Worm (Caenorhabditis elegans) whole organism, L1 larva: ENCODE data around the gene F13D12.5.

Experiments
- C34B4.2 ChIP-seq: sonication (generic microtip); optimal IDR thresholded peaks from 2 replicates; lab custom pipeline; 2017; ENCODE audit warnings: mild to moderate bottlenecking, missing genetic modification characterization, missing compliant biosample characterization
- aha-1 ChIP-seq: fragments of 150-350 bp; optimal IDR thresholded peaks from 2 replicates; lab custom pipeline; 2014; ENCODE audit warnings: missing biosample characterization, missing genetic modification characterization
- blmp-1 ChIP-seq: fragments of 150-350 bp; optimal IDR thresholded peaks from 2 replicates; lab custom pipeline; 2014; ENCODE audit warnings: missing biosample characterization, missing genetic modification characterization
- ceh-8 ChIP-seq: fragments of 200-800 bp; sonication (Bioruptor generic); optimal IDR thresholded peaks from 2 replicates; lab custom pipeline; 2018; ENCODE audit warnings: mild to moderate bottlenecking, missing genetic modification characterization, moderate library complexity, missing compliant biosample characterization
- ces-1 ChIP-seq: fragments of 150-350 bp; optimal IDR thresholded peaks from 2 replicates; lab custom pipeline; 2014; ENCODE audit warnings: missing biosample characterization, missing genetic modification reagents, missing genetic modification characterization
- dpl-1 ChIP-seq, 3 experiments: fragments of 150-350 bp in 2 of 3; sonication (generic microtip) in 1 of 3; optimal IDR thresholded peaks; 2 replicates each; lab custom pipeline; 2014 to 2017; ENCODE audit warnings: missing biosample characterization in 3 of 3, missing genetic modification characterization in 3 of 3, missing genetic modification reagents in 3 of 3
- efl-1 ChIP-seq, 4 experiments: fragments of 150-350 bp; optimal IDR thresholded peaks in 3 of 4; peaks in 1 of 4; 1 replicate in 1 of 4; 2 replicates in 3 of 4; lab custom pipeline; 2014; ENCODE audit warnings: missing biosample characterization in 2 of 4, missing genetic modification characterization in 2 of 4, missing genetic modification reagents in 2 of 4
- ets-5 ChIP-seq: fragments of 200-800 bp; sonication (Bioruptor generic); IDR thresholded peaks from 2 replicates; pipeline ENCODE4 v1.3.6; 2022; ENCODE audit warnings: missing genetic modification characterization, missing compliant biosample characterization
- fkh-8 ChIP-seq: sonication (generic microtip); optimal IDR thresholded peaks from 2 replicates; lab custom pipeline; 2016; ENCODE audit warnings: mild to moderate bottlenecking, missing genetic modification characterization, missing compliant biosample characterization
- fos-1 ChIP-seq: fragments of 150-350 bp; optimal IDR thresholded peaks from 2 replicates; lab custom pipeline; 2014; ENCODE audit warnings: missing biosample characterization, missing genetic modification characterization
- grh-1 ChIP-seq: fragments of 200-800 bp; sonication (Bioruptor generic); IDR thresholded peaks from 2 replicates; pipeline ENCODE4 v1.3.6; 2022; ENCODE audit warnings: missing genetic modification reagents, missing genetic modification characterization, missing compliant biosample characterization
- hpl-2 ChIP-seq: fragments of 150-350 bp; optimal IDR thresholded peaks from 2 replicates; lab custom pipeline; 2014; ENCODE audit warnings: missing biosample characterization, missing genetic modification reagents, missing genetic modification characterization
- irx-1 ChIP-seq: sonication (generic microtip); optimal IDR thresholded peaks from 2 replicates; lab custom pipeline; 2016; ENCODE audit warnings: missing genetic modification characterization, missing compliant biosample characterization
- isw-1 ChIP-seq: fragments of 200-800 bp; sonication (Bioruptor generic); IDR thresholded peaks from 2 replicates; pipeline ENCODE4 v1.3.6; 2022; ENCODE audit warnings: missing genetic modification characterization, missing compliant biosample characterization
- lin-13 ChIP-seq: fragments of 150-350 bp; optimal IDR thresholded peaks from 2 replicates; lab custom pipeline; 2014; ENCODE audit warnings: missing biosample characterization, missing genetic modification reagents, missing genetic modification characterization
- lin-14 ChIP-seq: fragments of 200-800 bp; sonication (Bioruptor generic); optimal IDR thresholded peaks from 2 replicates; lab custom pipeline; 2018; ENCODE audit warnings: mild to moderate bottlenecking, missing genetic modification characterization, moderate library complexity, missing compliant biosample characterization
- lin-15B ChIP-seq: fragments of 150-350 bp; sonication (generic microtip); optimal IDR thresholded peaks from 3 replicates; lab custom pipeline; 2014; ENCODE audit warnings: missing biosample characterization, missing genetic modification characterization
- lin-39 ChIP-seq: fragments of 150-350 bp; optimal IDR thresholded peaks from 2 replicates; lab custom pipeline; 2014; ENCODE audit warnings: missing biosample characterization, missing genetic modification reagents, missing genetic modification characterization
- lir-3 ChIP-seq: sonication (generic microtip); optimal IDR thresholded peaks from 2 replicates; lab custom pipeline; 2016; ENCODE audit warnings: mild to moderate bottlenecking, missing genetic modification characterization, moderate library complexity, missing compliant biosample characterization; ENCODE audit not compliant: poor library complexity
- lsy-2 ChIP-seq, 2 experiments: fragments of 150-350 bp; optimal IDR thresholded peaks; 2 replicates each; lab custom pipeline; 2014; ENCODE audit warnings: missing biosample characterization in 2 of 2, missing genetic modification characterization in 2 of 2
- mab-9 ChIP-seq: fragments of 200-800 bp; sonication (Bioruptor generic); IDR thresholded peaks from 2 replicates; pipeline ENCODE4 v1.3.6; 2022; ENCODE audit warnings: missing genetic modification reagents, missing genetic modification characterization, missing compliant biosample characterization
- mdl-1 ChIP-seq, 2 experiments: fragments of 150-350 bp; optimal IDR thresholded peaks; 2 replicates each; lab custom pipeline; 2014 to 2017; ENCODE audit warnings: missing biosample characterization in 2 of 2, missing genetic modification characterization in 2 of 2, inconsistent platforms in 1 of 2
- mep-1 ChIP-seq: fragments of 150-350 bp; optimal IDR thresholded peaks from 2 replicates; lab custom pipeline; 2014; ENCODE audit warnings: missing biosample characterization, missing genetic modification characterization
- nhr-19 ChIP-seq: fragments of 200-800 bp; sonication (Bioruptor generic); conservative IDR thresholded peaks from 2 replicates; pipeline ENCODE4 v1.3.6; 2022; ENCODE audit warnings: missing genetic modification characterization, missing compliant biosample characterization
- nhr-20 ChIP-seq: sonication (generic microtip); optimal IDR thresholded peaks from 2 replicates; lab custom pipeline; 2016; ENCODE audit warnings: mild to moderate bottlenecking, missing genetic modification characterization, missing compliant biosample characterization
- nhr-47 ChIP-seq: sonication (generic microtip); optimal IDR thresholded peaks from 2 replicates; lab custom pipeline; 2016; ENCODE audit warnings: mild to moderate bottlenecking, missing genetic modification characterization, moderate library complexity, missing compliant biosample characterization
- nhr-71 ChIP-seq: sonication (generic microtip); optimal IDR thresholded peaks from 2 replicates; lab custom pipeline; 2016; ENCODE audit warnings: mild to moderate bottlenecking, missing genetic modification characterization, moderate library complexity, missing compliant biosample characterization
- nhr-84 ChIP-seq: sonication (generic microtip); optimal IDR thresholded peaks from 2 replicates; lab custom pipeline; 2017; ENCODE audit warnings: missing biosample characterization, missing genetic modification characterization
- pax-3 ChIP-seq: fragments of 200-800 bp; sonication (Bioruptor generic); optimal IDR thresholded peaks from 2 replicates; lab custom pipeline; 2018; ENCODE audit warnings: mild to moderate bottlenecking, missing genetic modification characterization, moderate library complexity, missing compliant biosample characterization
- pqm-1 ChIP-seq: sonication (generic microtip); optimal IDR thresholded peaks from 3 replicates; lab custom pipeline; 2017; ENCODE audit warnings: missing biosample characterization, missing genetic modification characterization
- rnt-1 ChIP-seq: sonication (generic microtip); optimal IDR thresholded peaks from 2 replicates; lab custom pipeline; 2016; ENCODE audit warnings: mild to moderate bottlenecking, missing genetic modification characterization, moderate library complexity, missing compliant biosample characterization
- snpc-4 ChIP-seq: fragments of 150-350 bp; optimal IDR thresholded peaks from 2 replicates; lab custom pipeline; 2014; ENCODE audit warnings: missing biosample characterization, missing genetic modification characterization
- snu-23 ChIP-seq: sonication (generic microtip); optimal IDR thresholded peaks from 2 replicates; lab custom pipeline; 2016; ENCODE audit warnings: missing genetic modification characterization, missing compliant biosample characterization
- sox-4 ChIP-seq: sonication (generic microtip); optimal IDR thresholded peaks from 2 replicates; lab custom pipeline; 2016; ENCODE audit warnings: missing genetic modification characterization, missing compliant biosample characterization
- sup-37 ChIP-seq: fragments of 200-800 bp; sonication (Bioruptor generic); optimal IDR thresholded peaks from 2 replicates; lab custom pipeline; 2018; ENCODE audit warnings: mild to moderate bottlenecking, missing genetic modification characterization, missing compliant biosample characterization
- swsn-7 ChIP-seq: sonication (generic microtip); optimal IDR thresholded peaks from 2 replicates; lab custom pipeline; 2016; ENCODE audit warnings: missing genetic modification characterization, missing compliant biosample characterization
- tbx-2 ChIP-seq: sonication (generic microtip); optimal IDR thresholded peaks from 2 replicates; lab custom pipeline; 2016; ENCODE audit warnings: missing genetic modification characterization, missing compliant biosample characterization
- unc-62 ChIP-seq: fragments of 150-350 bp; optimal IDR thresholded peaks from 2 replicates; lab custom pipeline; 2014; ENCODE audit warnings: missing biosample characterization, missing genetic modification reagents, missing genetic modification characterization
- unc-86 ChIP-seq: sonication (generic microtip); optimal IDR thresholded peaks from 2 replicates; lab custom pipeline; 2016; ENCODE audit warnings: missing genetic modification characterization, missing compliant biosample characterization
- xbp-1 ChIP-seq: sonication (generic microtip); optimal IDR thresholded peaks from 2 replicates; lab custom pipeline; 2016; ENCODE audit warnings: missing genetic modification characterization, missing compliant biosample characterization
- ztf-11 ChIP-seq, 2 experiments: sonication (generic microtip); optimal IDR thresholded peaks; 2 replicates each; lab custom pipeline; 2016 to 2017; ENCODE audit warnings: missing genetic modification characterization in 2 of 2, missing biosample characterization in 1 of 2, missing compliant biosample characterization in 1 of 2
- ztf-4 ChIP-seq: fragments of 150-350 bp; optimal IDR thresholded peaks from 2 replicates; lab custom pipeline; 2014; ENCODE audit warnings: missing biosample characterization, missing genetic modification characterization

F13D12.5 gene

DNA sequence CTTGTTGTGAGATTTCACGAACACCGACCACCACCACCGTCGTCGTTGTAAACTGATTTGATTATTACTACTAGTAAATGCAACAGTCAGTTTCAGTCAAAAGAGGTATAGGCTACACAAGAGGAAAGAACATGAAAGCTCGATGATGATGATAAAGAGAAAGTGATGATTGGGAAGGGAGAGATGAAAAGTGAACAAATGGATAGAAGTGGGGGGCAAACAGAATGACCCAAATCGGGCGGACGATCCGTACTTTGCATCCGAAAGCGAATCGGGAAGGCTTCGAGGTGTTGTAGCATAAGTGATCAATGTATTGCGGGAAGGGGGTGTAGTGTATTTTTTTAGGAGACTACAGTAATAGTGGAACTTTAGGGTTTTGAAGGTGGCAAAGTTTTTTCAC is 15.8 kb upstream of the F13D12.5 start:
- no peak for TF ChIP-seq efl-1 (optimal IDR thresholded peaks at IDR 0.05; lab: Kevin White, UChicago)
- peak in 1 of 2 experiments; percentile 15 for TF ChIP-seq efl-1 (GFP tag; optimal IDR thresholded peaks at IDR 0.05 in 1 of 2; lab: Kevin White, UChicago)
- TF ChIP-seq lin-39 (tag; lab: Kevin White, UChicago) = no peak
- peak; percentile 97 for TF ChIP-seq blmp-1

DNA sequence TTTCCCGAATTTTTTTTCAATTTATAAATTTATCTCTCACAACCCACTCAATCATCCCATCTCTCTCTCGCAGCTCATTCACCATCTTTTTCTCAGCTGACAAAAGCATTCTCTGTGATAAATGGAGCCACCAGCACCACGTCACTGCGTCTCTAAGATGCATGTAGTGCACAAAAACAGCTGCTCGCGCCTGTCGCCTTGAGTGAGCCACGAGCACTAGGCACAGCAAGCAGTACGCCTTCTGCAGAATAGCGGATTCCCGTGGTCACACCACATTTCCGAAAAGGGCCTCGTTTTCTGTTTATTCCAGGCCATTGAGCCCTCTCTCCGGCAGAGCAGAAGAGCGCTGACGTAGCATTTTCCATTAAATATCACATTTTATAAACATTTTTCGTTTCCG is 13.0 kb upstream of the F13D12.5 start, which contains the start of gene F13D12.10:
F13D12.10 (plus strand) TSS at position 231 of the 400 bp plus-strand sequence.
- TF ChIP-seq isw-1 (GFP tag; lab: Robert Waterston, UW) = no peak
- TF ChIP-seq nhr-47 (tag; lab: Kevin White, UChicago) = peak; percentile 10
- peak; percentile 58 for TF ChIP-seq snu-23 (GFP tag; lab: Kevin White, UChicago)
- TF ChIP-seq mep-1 (tag; lab: Kevin White, UChicago) = no peak
- TF ChIP-seq ztf-11 (tag; optimal IDR thresholded peaks at IDR 0.05; lab: Kevin White, UChicago) = no peak
- TF ChIP-seq pax-3 = no peak
- peak in 1 of 2 experiments; percentile 45 for TF ChIP-seq mdl-1 (tag; optimal IDR thresholded peaks at IDR 0.05; lab: Kevin White, UChicago)
- peak; percentile 39 for TF ChIP-seq swsn-7 (tag; lab: Kevin White, UChicago)
- peak; percentile 37 for TF ChIP-seq xbp-1 (tag; lab: Kevin White, UChicago)
- no peak for TF ChIP-seq pqm-1
- peak; percentile 82 for TF ChIP-seq nhr-71 (tag; lab: Kevin White, UChicago)
- TF ChIP-seq tbx-2 (tag; lab: Kevin White, UChicago) = peak; percentile 30
- TF ChIP-seq lsy-2 (tag; optimal IDR thresholded peaks at IDR 0.05; lab: Kevin White, UChicago) = peak; percentile 17 to 34
- no peak for TF ChIP-seq ets-5 (GFP tag; lab: Robert Waterston, UW)
- TF ChIP-seq nhr-19 (GFP tag; lab: Robert Waterston, UW) = peak; percentile 57
- peak; percentile 54 for TF ChIP-seq lin-39 (tag; lab: Kevin White, UChicago)
- TF ChIP-seq lin-15B = no peak
- TF ChIP-seq sup-37 (GFP tag; lab: Kevin White, UChicago) = no peak
- TF ChIP-seq ztf-4 = peak; percentile 45
- TF ChIP-seq dpl-1 (GFP tag; optimal IDR thresholded peaks at IDR 0.05; lab: Kevin White, UChicago) = peak in 1 of 3 experiments; percentile 10
- peak; percentile 37 for TF ChIP-seq nhr-20
- peak; percentile 83 for TF ChIP-seq lin-14
- peak; percentile 26 for TF ChIP-seq lir-3 (tag; lab: Kevin White, UChicago)
- TF ChIP-seq efl-1 (optimal IDR thresholded peaks at IDR 0.05; lab: Kevin White, UChicago) = peak in 1 of 2 experiments; percentile 23
- peak in 1 of 2 experiments; percentile 68 for TF ChIP-seq efl-1 (GFP tag; optimal IDR thresholded peaks at IDR 0.05 in 1 of 2; lab: Kevin White, UChicago)
- TF ChIP-seq aha-1 = no peak
- TF ChIP-seq fkh-8 (tag; lab: Kevin White, UChicago) = peak; percentile 18
- peak; percentile 85 for TF ChIP-seq rnt-1 (tag; lab: Kevin White, UChicago)
- TF ChIP-seq, all 84 proteins: peak for 18

- TF ChIP-seq snpc-4 (tag; lab: Kevin White, UChicago) = peak; percentile 75
- no peak for TF ChIP-seq irx-1 (tag; lab: Kevin White, UChicago)
- no peak for TF ChIP-seq blmp-1
- TF ChIP-seq efl-1 (optimal IDR thresholded peaks at IDR 0.05; lab: Kevin White, UChicago) = no peak
- peak in 1 of 2 experiments; percentile 43 for TF ChIP-seq efl-1 (GFP tag; optimal IDR thresholded peaks at IDR 0.05 in 1 of 2; lab: Kevin White, UChicago)
Observed at ce11 chrII:11714728-11715127, 11.9 kb upstream of the F13D12.5 start.

DNA sequence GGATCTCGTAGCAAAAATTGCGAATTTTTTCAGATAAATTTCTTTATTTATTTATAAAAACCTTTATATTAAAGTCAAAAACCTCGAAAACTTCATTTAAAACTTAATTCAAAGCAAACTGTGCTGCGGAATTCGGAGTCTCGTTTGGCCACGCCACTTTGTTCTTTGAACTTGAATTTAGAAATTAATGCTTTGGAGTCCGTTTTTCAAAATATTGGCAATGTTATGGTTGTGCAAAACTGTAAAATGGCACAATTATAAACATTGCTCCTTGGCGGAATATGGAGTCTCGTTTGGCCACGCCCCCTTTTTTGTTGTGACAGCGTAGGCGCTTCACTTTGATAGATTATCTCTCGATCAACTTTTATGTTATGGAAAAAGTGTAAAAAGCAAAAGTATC is 7.1 kb upstream of the F13D12.5 start:
- no peak for TF ChIP-seq grh-1
- peak; percentile 17 to 21 for TF ChIP-seq lsy-2 (tag; optimal IDR thresholded peaks at IDR 0.05; lab: Kevin White, UChicago)
- TF ChIP-seq sup-37 (GFP tag; lab: Kevin White, UChicago) = no peak
- no peak for TF ChIP-seq hpl-2 (GFP tag; lab: Kevin White, UChicago)
- TF ChIP-seq irx-1 (tag; lab: Kevin White, UChicago) = no peak
- no peak for TF ChIP-seq fos-1
- no peak for TF ChIP-seq sox-4 (tag; lab: Kevin White, UChicago)
- TF ChIP-seq unc-86 (tag; lab: Kevin White, UChicago) = no peak
- peak; percentile 2 for TF ChIP-seq blmp-1
- no peak for TF ChIP-seq mab-9 (GFP tag; lab: Robert Waterston, UW)
- peak; percentile 30 for TF ChIP-seq nhr-71 (tag; lab: Kevin White, UChicago)
- TF ChIP-seq C34B4.2 (tag; lab: Kevin White, UChicago) = no peak
- no peak for TF ChIP-seq ceh-8 (GFP tag; lab: Kevin White, UChicago)
- TF ChIP-seq snu-23 (GFP tag; lab: Kevin White, UChicago) = peak; percentile 15
- no peak for TF ChIP-seq lin-15B
- TF ChIP-seq pax-3 = no peak
- no peak for TF ChIP-seq ces-1 (GFP tag; lab: Kevin White, UChicago)
- no peak for TF ChIP-seq lin-13 (GFP tag; lab: Kevin White, UChicago)
- TF ChIP-seq nhr-84 (tag; lab: Kevin White, UChicago) = no peak
- no peak for TF ChIP-seq unc-62 (GFP tag; lab: Kevin White, UChicago)
